Worm (Caenorhabditis elegans): ENCODE results near the gene M03E7.2.
A peak's percentile ranks its signal among the peaks of the same experiment; 100 is the strongest.

M03E7.2 gene

DNA sequence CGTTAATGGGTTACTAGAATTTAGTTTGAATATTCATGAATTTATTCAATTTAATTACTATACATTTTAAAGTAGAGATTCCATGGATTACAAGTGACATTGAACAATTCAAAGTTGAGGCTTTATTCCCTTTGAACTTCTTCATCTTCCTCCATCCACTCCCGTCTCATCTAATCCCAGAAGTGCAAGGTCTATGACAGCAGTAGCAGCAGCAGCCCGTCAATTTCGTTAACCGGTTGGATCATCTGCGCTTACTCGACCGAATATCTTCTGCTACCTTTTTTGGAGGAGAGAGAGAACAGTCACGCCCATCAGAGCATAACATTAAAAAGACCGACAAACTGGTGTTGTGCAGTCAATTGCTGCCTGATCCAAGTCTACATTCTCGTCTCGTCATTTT lies at the start of gene M03E7.2:
M03E7.2 (plus strand) TSS at position 301 of the 400 bp plus-strand sequence.
- TF ChIP-seq Y55F3AM.14 (GFP tag; optimal IDR thresholded peaks at IDR 0.05) = no peak
- TF ChIP-seq nhr-12 (tag; optimal IDR thresholded peaks at IDR 0.05) = no peak
- no peak for TF ChIP-seq nhr-23 (tag; optimal IDR thresholded peaks at IDR 0.05)
- TF ChIP-seq elt-1 (tag; optimal IDR thresholded peaks at IDR 0.05) = no peak
- no peak for TF ChIP-seq alr-1 (tag; optimal IDR thresholded peaks at IDR 0.05)
- no peak for TF ChIP-seq ZK546.5 (tag; optimal IDR thresholded peaks at IDR 0.05)
- no peak for TF ChIP-seq lin-39 (tag; optimal IDR thresholded peaks at IDR 0.05)
- TF ChIP-seq nhr-10 (tag; optimal IDR thresholded peaks at IDR 0.05) = no peak
- no peak for TF ChIP-seq nhr-77 (tag; optimal IDR thresholded peaks at IDR 0.05)
- TF ChIP-seq snpc-4 (tag; optimal IDR thresholded peaks at IDR 0.05) = no peak
- no peak for TF ChIP-seq ztf-11 (tag; optimal IDR thresholded peaks at IDR 0.05)
- TF ChIP-seq crh-2 (tag; optimal IDR thresholded peaks at IDR 0.05) = no peak
- TF ChIP-seq zag-1 (tag; optimal IDR thresholded peaks at IDR 0.05) = no peak
- no peak for TF ChIP-seq ztf-4 (tag; optimal IDR thresholded peaks at IDR 0.05)
- no peak for TF ChIP-seq nhr-6 (tag; optimal IDR thresholded peaks at IDR 0.05)

DNA sequence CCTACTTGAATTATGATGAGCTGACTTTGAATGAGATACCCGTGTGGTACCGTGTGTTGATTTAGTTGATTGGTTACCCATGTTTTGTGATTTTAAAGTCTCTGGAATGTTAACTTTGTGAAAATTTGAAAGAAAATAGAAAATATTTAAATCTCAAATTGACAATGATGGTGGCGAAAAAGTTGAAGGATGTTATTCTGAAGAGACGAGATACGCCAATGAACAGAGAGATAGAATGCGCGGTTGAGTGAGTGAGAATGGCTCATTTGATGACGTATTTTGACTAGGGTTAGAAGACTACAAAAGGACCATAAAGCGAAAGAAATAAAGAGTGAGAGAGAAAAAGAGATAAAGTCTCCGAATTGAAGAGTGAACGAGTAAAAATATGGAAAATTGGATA lies 47.0 kb upstream of the M03E7.2 start, which contains the start of gene glb-6:
glb-6 (minus strand) TSS at position 101 of the 400 bp plus-strand sequence.
- TF ChIP-seq lin-39 (tag; optimal IDR thresholded peaks at IDR 0.05) = no peak
- no peak for TF ChIP-seq nhr-11 (tag; optimal IDR thresholded peaks at IDR 0.05)
- no peak for TF ChIP-seq zag-1 (tag; optimal IDR thresholded peaks at IDR 0.05)
- no peak for TF ChIP-seq ama-1 (optimal IDR thresholded peaks at IDR 0.05)
- no peak for TF ChIP-seq lin-13 (GFP tag; optimal IDR thresholded peaks at IDR 0.05)
- no peak for TF ChIP-seq nhr-25 (tag; optimal IDR thresholded peaks at IDR 0.05)
- no peak for TF ChIP-seq nhr-10 (tag; optimal IDR thresholded peaks at IDR 0.05)
- TF ChIP-seq ztf-11 (tag; optimal IDR thresholded peaks at IDR 0.05) = no peak

DNA sequence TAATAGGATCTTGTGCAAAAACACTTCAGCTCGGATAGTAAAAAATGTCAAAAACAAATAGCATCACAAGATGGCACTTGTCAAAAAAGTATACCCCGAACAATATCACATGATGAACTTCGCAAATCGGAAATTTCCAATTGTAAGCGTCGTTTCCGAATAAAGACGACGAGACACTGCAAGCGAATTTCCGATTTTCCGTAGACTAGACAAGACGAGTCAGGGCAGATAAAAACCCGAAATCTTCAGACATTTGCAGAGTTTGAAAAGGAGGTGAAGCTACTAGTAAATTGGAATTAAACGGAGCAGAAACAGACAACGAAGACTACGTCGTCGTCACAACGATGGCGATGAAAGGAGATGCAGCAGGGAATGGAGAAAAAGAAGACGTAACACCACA lies 45.7 kb upstream of the M03E7.2 start:
- TF ChIP-seq nhr-11 (tag; optimal IDR thresholded peaks at IDR 0.05) = no peak
- TF ChIP-seq gmeb-1 (tag; optimal IDR thresholded peaks at IDR 0.05) = no peak
- no peak for TF ChIP-seq nhr-12 (tag; optimal IDR thresholded peaks at IDR 0.05)
- no peak for TF ChIP-seq lin-39 (tag; optimal IDR thresholded peaks at IDR 0.05)
- TF ChIP-seq ceh-16 (tag; optimal IDR thresholded peaks at IDR 0.05) = no peak
- TF ChIP-seq sem-4 (tag; optimal IDR thresholded peaks at IDR 0.05) = no peak
- TF ChIP-seq aly-2 (tag; optimal IDR thresholded peaks at IDR 0.05) = no peak

DNA sequence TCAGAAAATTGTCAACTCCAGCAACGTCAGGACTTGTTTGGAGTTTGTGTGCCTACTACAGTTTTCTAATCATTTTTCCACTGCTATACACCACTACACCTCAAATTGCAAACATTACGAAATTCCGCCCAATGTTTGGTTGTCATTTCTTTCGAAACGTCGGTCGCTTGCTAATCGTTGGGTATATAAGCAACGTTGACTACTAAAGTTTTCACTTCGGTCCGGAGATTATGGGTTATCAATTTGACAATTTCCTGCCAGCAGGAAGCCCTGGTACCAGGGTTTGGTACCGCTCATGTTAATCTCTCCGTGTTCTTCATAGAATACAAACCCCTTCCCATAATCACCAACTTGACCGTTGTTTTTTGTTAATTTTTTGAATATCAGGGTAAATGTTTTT lies 41.4 kb upstream of the M03E7.2 start:
- TF ChIP-seq gmeb-1 (tag; optimal IDR thresholded peaks at IDR 0.05) (peak; percentile 62), sma-9 (GFP tag; optimal IDR thresholded peaks at IDR 0.05) (peak; percentile 41), sma-9 (tag; optimal IDR thresholded peaks at IDR 0.05) (no peak), lin-13 (GFP tag; optimal IDR thresholded peaks at IDR 0.05) (peak; percentile 10), ceh-16 (tag; optimal IDR thresholded peaks at IDR 0.05) (no peak), snpc-4 (tag; optimal IDR thresholded peaks at IDR 0.05) (peak; percentile 97), nhr-129 (tag; optimal IDR thresholded peaks at IDR 0.05) (peak; percentile 75), skn-1 (tag; optimal IDR thresholded peaks at IDR 0.05) (peak; percentile 13), nhr-10 (tag; optimal IDR thresholded peaks at IDR 0.05) (no peak), unc-39 (tag; optimal IDR thresholded peaks at IDR 0.05) (no peak), fos-1 (tag; optimal IDR thresholded peaks at IDR 0.05) (peak; percentile 65), nhr-21 (tag; optimal IDR thresholded peaks at IDR 0.05) (peak; percentile 13), lsy-2 (tag; optimal IDR thresholded peaks at IDR 0.05) (peak; percentile 33 to 37), ztf-1 (GFP tag; conservative IDR thresholded peaks at IDR 0.05) (no peak), unc-55 (GFP tag; optimal IDR thresholded peaks at IDR 0.05) (no peak), crh-2 (tag; optimal IDR thresholded peaks at IDR 0.05) (peak; percentile 79), nhr-11 (tag; optimal IDR thresholded peaks at IDR 0.05) (no peak), ceh-82 (tag; optimal IDR thresholded peaks at IDR 0.05) (no peak), sma-3 (GFP tag; optimal IDR thresholded peaks at IDR 0.05) (peak; percentile 58), F13H6.1 (tag; optimal IDR thresholded peaks at IDR 0.05) (peak; percentile 45), R02D3.7 (tag; optimal IDR thresholded peaks at IDR 0.05) (no peak)

DNA sequence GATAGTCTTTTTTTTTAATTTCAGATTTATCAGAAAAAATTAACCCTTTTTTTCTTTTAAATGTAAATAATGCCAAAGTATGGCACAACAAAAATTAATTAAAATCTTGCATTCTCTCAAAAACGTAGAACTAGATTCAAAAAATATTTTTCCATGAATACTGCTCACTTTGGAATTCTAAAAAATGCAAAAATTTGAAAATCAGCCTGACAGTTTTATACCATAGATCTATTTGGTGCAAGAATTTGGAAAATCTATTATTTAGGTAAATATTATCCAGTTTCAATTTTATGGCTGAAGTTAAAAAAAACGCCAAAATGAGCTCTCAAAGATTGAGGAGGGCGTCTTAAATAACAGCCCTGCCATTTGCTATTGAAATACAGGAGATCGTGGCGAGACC lies 37.7 kb upstream of the M03E7.2 start:
- TF ChIP-seq snpc-4 (tag; optimal IDR thresholded peaks at IDR 0.05) = no peak
- no peak for TF ChIP-seq ztf-11 (tag; optimal IDR thresholded peaks at IDR 0.05)
- no peak for TF ChIP-seq mdl-1 (tag; optimal IDR thresholded peaks at IDR 0.05)
- no peak for TF ChIP-seq nhr-6 (tag; optimal IDR thresholded peaks at IDR 0.05)
- TF ChIP-seq ceh-82 (tag; optimal IDR thresholded peaks at IDR 0.05) = no peak
- TF ChIP-seq ztf-4 (tag; optimal IDR thresholded peaks at IDR 0.05) = no peak
- no peak for TF ChIP-seq ztf-1 (GFP tag; conservative IDR thresholded peaks at IDR 0.05)
- no peak for TF ChIP-seq crh-2 (tag; optimal IDR thresholded peaks at IDR 0.05)

Measured in whole organism, L2 larva.